Fruit fly (Drosophila melanogaster) whole organism, pupa: ENCODE data around the gene Spn28Da.

ENCODE experiments used
- CG14655 ChIP-seq: fragments of 200-800 bp; sonication (Bioruptor generic); optimal IDR thresholded peaks from 3 replicates; lab custom pipeline; 2017; ENCODE audit warnings: mild to moderate bottlenecking, missing biosample characterization, missing genetic modification reagents, missing genetic modification characterization
- CG8301 ChIP-seq: fragments of 200-800 bp; sonication (Bioruptor generic); optimal IDR thresholded peaks from 2 replicates; lab custom pipeline; 2018; ENCODE audit warnings: missing biosample characterization, mild to moderate bottlenecking, missing genetic modification characterization
- EcR ChIP-seq: fragments of 200-800 bp; sonication (Bioruptor generic); optimal IDR thresholded peaks from 3 replicates; lab custom pipeline; 2019; ENCODE audit warnings: missing biosample characterization, missing genetic modification characterization, mild to moderate bottlenecking, moderate library complexity, missing genetic modification reagents

dm6 chr2L:7841244-7841643, 47.7 kb downstream of the Spn28Da start:
- no peak for TF ChIP-seq CG14655 (GFP tag; lab: Kevin White, UChicago)
- no peak for TF ChIP-seq EcR (GFP tag; lab: Kevin White, UChicago)
- TF ChIP-seq CG8301 (tag; lab: Kevin White, UChicago) = no peak
